Fruit fly (Drosophila melanogaster) whole organism, adult: ENCODE data around the gene dsh.

Experiments
- CG11617 ChIP-seq: fragments of 200-800 bp; sonication (Bioruptor generic); optimal IDR thresholded peaks from 2 replicates; lab custom pipeline; 2017; ENCODE audit warnings: mild to moderate bottlenecking, missing biosample characterization, missing genetic modification reagents, missing genetic modification characterization
- CG7045 ChIP-seq: fragments of 200-800 bp; sonication (Bioruptor generic); optimal IDR thresholded peaks from 2 replicates; lab custom pipeline; 2017; ENCODE audit warnings: missing biosample characterization, mild to moderate bottlenecking, missing genetic modification characterization
- cnc ChIP-seq, 2 experiments: fragments of >200 bp; optimal IDR thresholded peaks; 2 replicates each; lab custom pipeline; 2017
- ovo ChIP-seq: fragments of 200-800 bp; sonication (Bioruptor generic); optimal IDR thresholded peaks from 2 replicates; lab custom pipeline; 2016; ENCODE audit warnings: missing biosample characterization, missing genetic modification characterization
- tj ChIP-seq: fragments of 200-800 bp; sonication (Bioruptor generic); optimal IDR thresholded peaks from 3 replicates; lab custom pipeline; 2017; ENCODE audit warnings: missing biosample characterization, mild to moderate bottlenecking, missing genetic modification characterization, moderate library complexity

DNA sequence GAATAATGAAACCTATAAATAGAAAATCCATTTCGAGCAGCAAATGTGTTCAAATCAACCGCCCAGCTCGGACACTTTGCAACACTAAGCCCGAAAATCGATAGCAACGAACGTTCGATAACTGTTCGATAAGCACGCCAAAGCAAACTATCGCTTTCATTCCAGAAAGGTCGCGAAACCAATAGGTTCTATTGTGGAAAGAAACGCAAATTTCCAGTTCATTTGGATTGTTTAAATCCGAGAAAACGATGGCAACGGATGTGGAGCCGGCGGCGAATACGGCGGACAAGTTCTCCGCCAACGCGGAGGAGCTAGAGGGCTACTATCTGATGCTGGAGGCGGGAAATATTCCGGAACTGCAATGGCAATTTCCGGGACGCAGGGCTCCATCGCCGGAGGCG, 3.4 kb downstream of the dsh start, which contains the start of gene Pa1:
- TF ChIP-seq tj (GFP tag; lab: Kevin White, UChicago) (no peak), cnc (optimal IDR thresholded peaks at IDR 0.05; lab: Kevin White, UChicago) (no peak), CG11617 (GFP tag; lab: Kevin White, UChicago) (no peak), ovo (GFP tag; lab: Kevin White, UChicago) (no peak), CG7045 (GFP tag; lab: Kevin White, UChicago) (no peak)
